Worm (Caenorhabditis elegans): ENCODE results near the gene best-13.

The best-13 gene

DNA sequence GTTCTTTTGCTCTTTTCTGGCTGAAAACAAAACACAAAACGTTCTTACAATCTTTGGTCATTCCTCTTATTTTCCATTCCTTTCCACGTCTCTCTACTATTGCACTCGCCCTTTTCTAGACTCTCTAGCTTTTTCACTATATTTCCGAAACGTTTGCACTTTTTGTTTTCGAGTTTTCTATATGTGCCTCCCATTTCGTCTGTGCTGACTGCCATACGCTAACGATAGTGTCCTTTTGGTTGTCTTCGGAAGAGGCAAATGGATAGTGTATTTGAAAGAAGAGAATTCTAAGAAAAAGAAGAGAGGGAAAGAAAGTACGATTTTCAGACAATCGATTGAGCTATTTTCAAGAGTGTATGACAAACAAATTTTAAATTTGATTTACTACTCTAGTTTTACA is 30.9 kb upstream of the best-13 start:
- TF ChIP-seq daf-8 (GFP tag; IDR thresholded peaks at IDR 0.05) = no peak
- TF ChIP-seq pqm-1 (tag; optimal IDR thresholded peaks at IDR 0.05) = peak; percentile 69
- peak; percentile 47 for TF ChIP-seq hlh-11 (tag; optimal IDR thresholded peaks at IDR 0.05)
- peak; percentile 9 for TF ChIP-seq mes-2 (tag; optimal IDR thresholded peaks at IDR 0.05; ENCODE audit: poor library complexity, severe bottlenecking)
- no peak for TF ChIP-seq ctbp-1 (GFP tag; IDR thresholded peaks at IDR 0.05)
- peak; percentile 46; the same call in 1 of the 2 replicates for TF ChIP-seq dmd-6 (GFP tag; IDR thresholded peaks at IDR 0.05)
- peak in 1 of 2 experiments; percentile 44 for TF ChIP-seq mdl-1 (tag; optimal IDR thresholded peaks at IDR 0.05)
- no peak for TF ChIP-seq dmd-9 (GFP tag; IDR thresholded peaks at IDR 0.05)
- TF ChIP-seq nhr-77 (tag; optimal IDR thresholded peaks at IDR 0.05) = no peak
- TF ChIP-seq D1046.2 (GFP tag; IDR thresholded peaks at IDR 0.05) = no peak
- no peak for TF ChIP-seq daf-16 (GFP tag; optimal IDR thresholded peaks at IDR 0.05)
- TF ChIP-seq daf-16 (tag; optimal IDR thresholded peaks at IDR 0.05) = peak; percentile 85
- TF ChIP-seq unc-62 (GFP tag; optimal IDR thresholded peaks at IDR 0.05 in 1 of 2) = peak in 1 of 2 experiments; percentile 51
- TF ChIP-seq unc-62 (tag; optimal IDR thresholded peaks at IDR 0.05) = no peak
- peak; percentile 30 for TF ChIP-seq mep-1 (tag; optimal IDR thresholded peaks at IDR 0.05)
- TF ChIP-seq nhr-28 (tag; optimal IDR thresholded peaks at IDR 0.05) = peak; percentile 73
- peak; percentile 43 for TF ChIP-seq hlh-30 (tag; optimal IDR thresholded peaks at IDR 0.05; ENCODE audit: insufficient read depth)
- TF ChIP-seq vab-7 (GFP tag; IDR thresholded peaks at IDR 0.05) = no peak
- TF ChIP-seq sdz-12 (GFP tag; optimal IDR thresholded peaks at IDR 0.05) = no peak
- peak; percentile 64 for TF ChIP-seq dve-1 (tag; optimal IDR thresholded peaks at IDR 0.05; ENCODE audit: insufficient read depth)
- no peak for TF ChIP-seq dmd-8 (GFP tag; IDR thresholded peaks at IDR 0.05)
- TF ChIP-seq lsy-2 (tag; optimal IDR thresholded peaks at IDR 0.05) = peak in 1 of 2 experiments; percentile 19

DNA sequence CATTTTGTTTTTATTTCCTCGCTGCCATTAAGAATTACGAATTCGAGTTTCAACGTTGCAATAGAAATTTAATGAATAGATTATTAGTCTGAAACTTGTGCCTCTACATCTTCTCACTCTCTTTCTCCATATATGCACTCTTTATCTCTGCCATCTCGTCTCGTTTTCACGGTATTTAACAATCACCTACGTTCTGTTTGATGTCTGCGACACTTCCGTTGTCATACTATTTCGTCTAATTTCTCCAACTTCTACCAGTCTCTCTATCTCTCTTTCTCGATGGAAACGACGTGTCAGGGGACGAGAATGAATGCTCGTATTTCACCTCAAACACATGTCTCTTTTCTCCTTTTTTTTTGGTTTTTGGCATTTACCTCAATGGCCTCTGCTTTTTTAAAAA is 29.9 kb upstream of the best-13 start:
- TF ChIP-seq nhr-77 (tag; optimal IDR thresholded peaks at IDR 0.05) (peak; percentile 17), pha-4 (GFP tag; IDR thresholded peaks at IDR 0.05) (no peak), pha-4 (tag; optimal IDR thresholded peaks at IDR 0.05) (no peak), ceh-32 (tag; optimal IDR thresholded peaks at IDR 0.05; ENCODE audit: poor library complexity) (no peak), rbr-2 (tag; optimal IDR thresholded peaks at IDR 0.05) (peak; percentile 20), set-16 (GFP tag; IDR thresholded peaks at IDR 0.05) (no peak), ceh-44 (GFP tag; IDR thresholded peaks at IDR 0.05) (no peak), hlh-11 (tag; optimal IDR thresholded peaks at IDR 0.05) (peak; percentile 71), lin-13 (GFP tag; optimal IDR thresholded peaks at IDR 0.05) (peak; percentile 13), hlh-30 (tag; optimal IDR thresholded peaks at IDR 0.05; ENCODE audit: insufficient read depth) (peak; percentile 84), ctbp-1 (GFP tag; IDR thresholded peaks at IDR 0.05) (no peak), tag-97 (GFP tag; IDR thresholded peaks at IDR 0.05) (no peak), nhr-41 (GFP tag; IDR thresholded peaks at IDR 0.05) (no peak), nhr-11 (tag; optimal IDR thresholded peaks at IDR 0.05) (peak; percentile 53), mxl-3 (GFP tag; optimal IDR thresholded peaks at IDR 0.05) (peak; percentile 71), lin-29 (GFP tag; IDR thresholded peaks at IDR 0.05) (no peak), pqm-1 (tag; optimal IDR thresholded peaks at IDR 0.05) (peak; percentile 9), Y48G9A.11 (GFP tag; IDR thresholded peaks at IDR 0.05) (no peak), nhr-42 (GFP tag; IDR thresholded peaks at IDR 0.05) (no peak), daf-12 (tag; optimal IDR thresholded peaks at IDR 0.05) (no peak), daf-19 (GFP tag; conservative IDR thresholded peaks at IDR 0.05) (no peak), dpl-1 (GFP tag; optimal IDR thresholded peaks at IDR 0.05) (peak; percentile 12), mdt-29 (GFP tag; IDR thresholded peaks at IDR 0.05) (no peak), lin-1 (GFP tag; IDR thresholded peaks at IDR 0.05) (peak; percentile 30; the same call in 1 of the 2 replicates), zip-11 (GFP tag; IDR thresholded peaks at IDR 0.05) (no peak), tra-1 (GFP tag; IDR thresholded peaks at IDR 0.05) (no peak), aha-1 (tag) (peak; percentile 60), ceh-20 (GFP tag; IDR thresholded peaks at IDR 0.05) (peak; percentile 9; the same call in 1 of the 2 replicates), mdl-1 (tag; optimal IDR thresholded peaks at IDR 0.05) (peak; percentile 26 to 55), daf-8 (GFP tag; IDR thresholded peaks at IDR 0.05) (no peak), php-3 (GFP tag; IDR thresholded peaks at IDR 0.05) (no peak), zfp-2 (tag; optimal IDR thresholded peaks at IDR 0.05) (no peak), lin-15B (tag; optimal IDR thresholded peaks at IDR 0.05) (no peak), saeg-2 (GFP tag; IDR thresholded peaks at IDR 0.05) (no peak), unc-130 (GFP tag; optimal IDR thresholded peaks at IDR 0.05) (no peak), nhr-28 (tag; optimal IDR thresholded peaks at IDR 0.05) (peak; percentile 39), mep-1 (tag; optimal IDR thresholded peaks at IDR 0.05) (peak; percentile 66)

Measured in whole organism, L4 larva.